Worm (Caenorhabditis elegans) whole organism, young adult: ENCODE measurements around the gene pyk-2.

Experiments used
- F33H1.4 ChIP-seq: fragments of 200-800 bp; sonication (Bioruptor generic); IDR thresholded peaks from 2 replicates; pipeline ENCODE4 v1.3.6; 2022; ENCODE audit warnings: missing genetic modification reagents, missing genetic modification characterization, missing compliant biosample characterization
- F37B4.10 ChIP-seq: fragments of 200-800 bp; sonication (Bioruptor generic); IDR thresholded peaks from 2 replicates; pipeline ENCODE4 v1.3.6; 2022; ENCODE audit warnings: missing genetic modification characterization, missing compliant biosample characterization
- Y53G8AR.9 ChIP-seq: fragments of 200-800 bp; sonication (Bioruptor generic); conservative IDR thresholded peaks from 2 replicates; pipeline ENCODE4 v1.3.6; 2022; ENCODE audit warnings: missing genetic modification reagents, missing genetic modification characterization, missing compliant biosample characterization
- ceh-40 ChIP-seq: fragments of 200-800 bp; sonication (Bioruptor generic); IDR thresholded peaks from 2 replicates; pipeline ENCODE4 v1.3.6; 2022; ENCODE audit warnings: missing genetic modification characterization, missing compliant biosample characterization
- efl-1 ChIP-seq: fragments of 150-350 bp; optimal IDR thresholded peaks from 2 replicates; lab custom pipeline; 2014; ENCODE audit warnings: missing biosample characterization, missing genetic modification reagents, missing genetic modification characterization
- fkh-3 ChIP-seq: sonication (generic microtip); optimal IDR thresholded peaks from 2 replicates; lab custom pipeline; 2016; ENCODE audit warnings: mild to moderate bottlenecking, missing genetic modification characterization, missing compliant biosample characterization
- gei-17 ChIP-seq: fragments of 200-800 bp; sonication (Bioruptor generic); optimal IDR thresholded peaks from 2 replicates; lab custom pipeline; 2018; ENCODE audit warnings: mild to moderate bottlenecking, missing genetic modification characterization, missing compliant biosample characterization
- let-526 ChIP-seq: fragments of 200-800 bp; sonication (Bioruptor generic); IDR thresholded peaks from 2 replicates; pipeline ENCODE4 v1.3.6; 2022; ENCODE audit warnings: missing genetic modification reagents, missing genetic modification characterization, missing compliant biosample characterization
- unc-130 ChIP-seq: sonication (generic microtip); optimal IDR thresholded peaks from 2 replicates; lab custom pipeline; 2016; ENCODE audit warnings: missing genetic modification reagents, missing genetic modification characterization, missing compliant biosample characterization

ce11 chrIV:10949510-10949909 is 39.8 kb downstream of the pyk-2 start, which contains the start of gene nsph-3.1:
- TF ChIP-seq F37B4.10 (GFP tag; lab: Robert Waterston, UW) (no peak), fkh-3 (no peak), unc-130 (no peak), Y53G8AR.9 (GFP tag; lab: Robert Waterston, UW) (no peak), ceh-40 (no peak), efl-1 (GFP tag; lab: Kevin White, UChicago) (no peak), F33H1.4 (GFP tag; lab: Robert Waterston, UW) (no peak), gei-17 (no peak), let-526 (GFP tag; lab: Robert Waterston, UW) (no peak)
